Fruit fly (Drosophila melanogaster): ENCODE measurements around the gene Pi4KIIalpha.

Gene Pi4KIIalpha

DNA sequence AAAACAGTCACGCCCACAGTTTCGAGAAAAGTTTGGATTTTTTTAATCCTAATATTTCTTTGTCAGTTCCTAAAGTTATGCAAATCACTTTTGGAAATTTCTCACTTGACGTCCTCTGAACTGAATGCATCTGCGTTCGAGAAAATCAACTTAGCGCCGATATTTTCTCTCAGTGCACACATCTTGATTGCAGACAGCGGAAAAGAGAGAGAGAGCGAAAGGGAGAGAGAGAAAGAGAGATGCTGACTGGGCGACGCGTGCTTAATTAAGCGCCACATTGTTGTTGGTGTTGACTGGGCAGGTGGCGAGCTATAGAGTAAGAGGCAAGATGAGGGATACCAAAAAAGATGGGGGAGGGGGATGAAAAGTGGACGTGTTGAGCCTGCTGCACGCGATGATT is 44.8 kb downstream of the Pi4KIIalpha start (continued):
- TF ChIP-seq CG34406 (GFP tag; optimal IDR thresholded peaks at IDR 0.05): peak; percentile 62
- TF ChIP-seq Sox102F (GFP tag; optimal IDR thresholded peaks at IDR 0.05): peak; percentile 80
- peak; percentile 18 for TF ChIP-seq CG16779 (tag; optimal IDR thresholded peaks at IDR 0.05)
- TF ChIP-seq esn (GFP tag; optimal IDR thresholded peaks at IDR 0.05): peak; percentile 72
- TF ChIP-seq pdm3 (GFP tag; optimal IDR thresholded peaks at IDR 0.05): peak; percentile 74
- TF ChIP-seq CG10669 (GFP tag; optimal IDR thresholded peaks at IDR 0.05): peak; percentile 74
- TF ChIP-seq Eip93F (GFP tag; optimal IDR thresholded peaks at IDR 0.05): no peak
- TF ChIP-seq eg (GFP tag; IDR thresholded peaks at IDR 0.05): peak; percentile 75
- TF ChIP-seq cyc (GFP tag; optimal IDR thresholded peaks at IDR 0.05): peak; percentile 60
- TF ChIP-seq Ets21C (GFP tag; optimal IDR thresholded peaks at IDR 0.05): peak; percentile 32
- peak; percentile 40 for TF ChIP-seq Ets96B (tag; optimal IDR thresholded peaks at IDR 0.05)
- TF ChIP-seq dac (GFP tag; optimal IDR thresholded peaks at IDR 0.05): peak; percentile 43
- peak; percentile 63 for TF ChIP-seq acj6 (GFP tag; optimal IDR thresholded peaks at IDR 0.05)

DNA sequence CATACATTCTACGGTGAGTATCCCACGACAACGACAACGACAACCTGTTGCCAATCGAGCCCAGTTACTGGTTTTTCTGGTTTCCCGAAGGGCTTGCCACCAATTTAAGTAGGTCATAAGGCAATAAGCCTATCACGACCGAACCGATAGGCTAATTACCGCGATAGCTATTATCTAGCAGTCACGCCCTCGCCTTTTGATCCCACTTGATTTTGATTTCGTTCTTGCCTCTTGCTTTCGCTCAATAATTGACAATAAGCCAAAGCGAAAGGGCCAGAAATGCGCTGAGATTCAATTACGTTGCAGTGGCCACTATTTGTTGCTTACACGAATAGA is 45.6 kb downstream of the Pi4KIIalpha start:
- TF ChIP-seq Hr39 (GFP tag; optimal IDR thresholded peaks at IDR 0.05): no peak
- TF ChIP-seq svp (GFP tag): peak; percentile 90

DNA sequence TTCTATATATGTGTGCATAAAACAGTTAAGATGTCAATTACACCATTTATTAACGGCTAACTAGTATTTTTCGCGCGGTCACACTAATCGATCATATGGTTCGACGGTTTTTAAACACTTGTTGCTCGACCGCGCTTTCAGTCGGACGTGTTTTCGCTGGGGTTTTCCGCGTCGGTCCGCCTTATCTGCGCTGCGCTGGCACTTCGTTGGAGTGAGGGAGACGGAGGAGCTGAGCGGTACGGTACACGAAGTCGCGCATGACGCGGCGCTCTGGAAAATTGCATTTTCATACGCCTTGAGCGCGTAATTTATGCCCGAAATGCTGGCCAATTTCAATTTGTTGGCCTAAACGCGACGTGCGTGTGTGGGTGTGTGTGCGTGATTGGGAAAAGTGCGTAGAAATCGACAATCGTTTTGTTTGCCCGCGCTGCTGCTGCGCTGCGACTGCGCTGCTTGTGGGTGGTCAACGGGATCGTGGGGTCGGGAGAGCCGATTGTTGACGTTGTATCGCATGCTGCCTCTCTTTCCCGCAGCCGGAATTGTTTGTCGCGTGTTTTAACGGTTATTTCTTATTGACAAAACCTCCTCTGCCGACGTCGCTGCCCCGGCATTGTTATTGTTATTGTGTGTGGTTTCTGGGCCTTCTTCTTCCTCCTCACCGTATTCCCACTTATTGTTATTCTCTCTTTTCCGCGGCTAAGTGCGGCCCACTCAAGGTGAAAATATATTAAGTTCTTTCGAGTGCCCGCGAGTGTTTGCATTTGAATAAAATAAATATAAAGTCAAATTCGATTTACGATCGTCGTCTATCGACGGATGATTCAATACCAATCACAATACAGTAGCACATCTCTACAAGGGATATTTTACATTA is 46.2 kb downstream of the Pi4KIIalpha start, which contains the start of gene Itpr:
TSS of gene Itpr (plus strand) at position 116 of the 874 bp plus-strand sequence.
- no peak for TF ChIP-seq Eip93F (GFP tag; optimal IDR thresholded peaks at IDR 0.05)
- TF ChIP-seq Lpt (GFP tag; optimal IDR thresholded peaks at IDR 0.05): peak; percentile 40
- peak; percentile 58 for TF ChIP-seq Eip78C (GFP tag)
- peak; percentile 8 for TF ChIP-seq CG3919 (GFP tag; optimal IDR thresholded peaks at IDR 0.05)
- peak; percentile 42 for TF ChIP-seq CG9139 (GFP tag; optimal IDR thresholded peaks at IDR 0.05)
- TF ChIP-seq Sox14 (GFP tag; optimal IDR thresholded peaks at IDR 0.05): peak; percentile 14
- TF ChIP-seq CG11294 (GFP tag; IDR thresholded peaks at IDR 0.05): no peak
- TF ChIP-seq svp (GFP tag): peak; percentile 93
- peak; percentile 10 for TF ChIP-seq vri (GFP tag; optimal IDR thresholded peaks at IDR 0.05)
- TF ChIP-seq CG10669 (GFP tag; optimal IDR thresholded peaks at IDR 0.05): no peak
- TF ChIP-seq CG6276 (GFP tag; optimal IDR thresholded peaks at IDR 0.05): peak; percentile 40
- TF ChIP-seq CG16779 (tag; optimal IDR thresholded peaks at IDR 0.05): peak; percentile 20
- no peak for TF ChIP-seq CG34406 (GFP tag; optimal IDR thresholded peaks at IDR 0.05)
- TF ChIP-seq CG8119 (GFP tag; IDR thresholded peaks at IDR 0.05): peak; percentile 28; the same call in 1 of the 3 replicates
- TF ChIP-seq CG6854 (GFP tag; optimal IDR thresholded peaks at IDR 0.05): peak; percentile 45
- peak; percentile 24 for TF ChIP-seq CG1621 (tag; optimal IDR thresholded peaks at IDR 0.05)
- peak; percentile 28 to 54 for TF ChIP-seq ss (GFP tag; optimal IDR thresholded peaks at IDR 0.05)
- peak; percentile 97 for TF ChIP-seq fkh (GFP tag; optimal IDR thresholded peaks at IDR 0.05)

- TF ChIP-seq CG10669 (GFP tag; optimal IDR thresholded peaks at IDR 0.05) (no peak), cyc (GFP tag; optimal IDR thresholded peaks at IDR 0.05) (no peak), Eip78C (GFP tag) (peak; percentile 48), CG8119 (GFP tag; IDR thresholded peaks at IDR 0.05) (no peak), CG16779 (tag; optimal IDR thresholded peaks at IDR 0.05) (no peak), dsx (GFP tag; optimal IDR thresholded peaks at IDR 0.05; ENCODE audit: poor library complexity, severe bottlenecking) (no peak), fkh (GFP tag; optimal IDR thresholded peaks at IDR 0.05) (peak; percentile 7), OdsH (GFP tag; optimal IDR thresholded peaks at IDR 0.05) (no peak), pdm3 (GFP tag; optimal IDR thresholded peaks at IDR 0.05) (no peak), Eip75B (GFP tag; optimal IDR thresholded peaks at IDR 0.05) (no peak), Ets21C (GFP tag; optimal IDR thresholded peaks at IDR 0.05) (no peak), dac (GFP tag; optimal IDR thresholded peaks at IDR 0.05) (no peak), CG32006 (GFP tag; optimal IDR thresholded peaks at IDR 0.05) (no peak), CG4318 (GFP tag; optimal IDR thresholded peaks at IDR 0.05) (no peak), achi (GFP tag; optimal IDR thresholded peaks at IDR 0.05) (no peak)
These were observed 46.9 kb downstream of the Pi4KIIalpha start for dm6 chr3R:5516582-5517001.

All from whole organism, prepupa.